Worm (Caenorhabditis elegans): ENCODE data around the gene Y79H2A.12.

Y79H2A.12 gene

ce11 chrIII:12003264-12003663 is 25.4 kb downstream of the Y79H2A.12 start (continued):
- TF ChIP-seq zip-11 (GFP tag; IDR thresholded peaks at IDR 0.05) (no peak), set-16 (GFP tag; IDR thresholded peaks at IDR 0.05) (no peak), Y48G9A.11 (GFP tag; IDR thresholded peaks at IDR 0.05) (no peak), dmd-9 (GFP tag; IDR thresholded peaks at IDR 0.05) (no peak), ceh-82 (tag; optimal IDR thresholded peaks at IDR 0.05) (no peak), skn-1 (tag; optimal IDR thresholded peaks at IDR 0.05) (no peak), rbr-2 (tag; optimal IDR thresholded peaks at IDR 0.05) (peak; percentile 24), ceh-44 (GFP tag; IDR thresholded peaks at IDR 0.05) (no peak), daf-8 (GFP tag; IDR thresholded peaks at IDR 0.05) (no peak), zip-2 (tag; optimal IDR thresholded peaks at IDR 0.05) (no peak), dve-1 (tag; optimal IDR thresholded peaks at IDR 0.05; ENCODE audit: insufficient read depth) (peak; percentile 91), ceh-32 (tag; optimal IDR thresholded peaks at IDR 0.05; ENCODE audit: poor library complexity) (no peak), mdl-1 (tag; optimal IDR thresholded peaks at IDR 0.05) (peak in 1 of 2 experiments; percentile 76), attf-4 (tag; optimal IDR thresholded peaks at IDR 0.05) (no peak), daf-12 (tag; optimal IDR thresholded peaks at IDR 0.05) (no peak), mdt-29 (GFP tag; IDR thresholded peaks at IDR 0.05) (no peak), aly-2 (tag; optimal IDR thresholded peaks at IDR 0.05) (no peak), lin-38 (GFP tag; IDR thresholded peaks at IDR 0.05) (peak; percentile 23), nhr-102 (tag; optimal IDR thresholded peaks at IDR 0.05) (peak; percentile 70), tra-1 (GFP tag; IDR thresholded peaks at IDR 0.05) (peak; percentile 70; the same call in 1 of the 2 replicates), nhr-41 (GFP tag; IDR thresholded peaks at IDR 0.05) (no peak), hlh-30 (tag; optimal IDR thresholded peaks at IDR 0.05; ENCODE audit: insufficient read depth) (peak; percentile 89), dmd-8 (GFP tag; IDR thresholded peaks at IDR 0.05) (no peak), D1046.2 (GFP tag; IDR thresholded peaks at IDR 0.05) (no peak), daf-16 (GFP tag; optimal IDR thresholded peaks at IDR 0.05) (no peak), daf-16 (tag; optimal IDR thresholded peaks at IDR 0.05) (peak; percentile 99), nhr-11 (tag; optimal IDR thresholded peaks at IDR 0.05) (peak; percentile 38), Y75B8A.6 (GFP tag; IDR thresholded peaks at IDR 0.05) (no peak), pqm-1 (tag; optimal IDR thresholded peaks at IDR 0.05) (peak; percentile 75), nhr-42 (GFP tag; IDR thresholded peaks at IDR 0.05) (0 out of 2 replicates have a peak, but pooled peaks have one; percentile 19), hif-1 (tag; optimal IDR thresholded peaks at IDR 0.05) (peak in 1 of 2 experiments; percentile 86), mxl-3 (GFP tag; optimal IDR thresholded peaks at IDR 0.05) (peak; percentile 81), madf-9 (GFP tag; conservative IDR thresholded peaks at IDR 0.05) (no peak), nhr-111 (GFP tag; optimal IDR thresholded peaks at IDR 0.05) (no peak), R02D3.7 (tag; optimal IDR thresholded peaks at IDR 0.05) (no peak), nhr-25 (tag; optimal IDR thresholded peaks at IDR 0.05; ENCODE audit: borderline replicate concordance, insufficient read depth) (no peak), sdz-12 (GFP tag; optimal IDR thresholded peaks at IDR 0.05) (no peak), lin-29 (GFP tag; IDR thresholded peaks at IDR 0.05) (no peak), zfp-2 (tag; optimal IDR thresholded peaks at IDR 0.05) (no peak), unc-39 (tag; optimal IDR thresholded peaks at IDR 0.05) (no peak), unc-62 (GFP tag; optimal IDR thresholded peaks at IDR 0.05 in 1 of 2) (peak; percentile 55 to 58), unc-62 (tag; optimal IDR thresholded peaks at IDR 0.05) (no peak), nhr-6 (tag; optimal IDR thresholded peaks at IDR 0.05) (peak; percentile 36), ama-1 (optimal IDR thresholded peaks at IDR 0.05) (no peak), spr-1 (tag; optimal IDR thresholded peaks at IDR 0.05) (no peak), ztf-11 (tag; optimal IDR thresholded peaks at IDR 0.05) (no peak), F10B5.3 (tag; optimal IDR thresholded peaks at IDR 0.05) (no peak), nhr-237 (tag; optimal IDR thresholded peaks at IDR 0.05) (no peak), daf-19 (GFP tag; conservative IDR thresholded peaks at IDR 0.05) (no peak), ceh-28 (tag; optimal IDR thresholded peaks at IDR 0.05) (no peak), aha-1 (tag) (no peak), egl-27 (tag; optimal IDR thresholded peaks at IDR 0.05) (no peak), lsy-2 (tag; optimal IDR thresholded peaks at IDR 0.05) (peak; percentile 11 to 38)
